Worm (Caenorhabditis elegans) whole organism, late embryonic: ENCODE data around the gene D2023.6.
A peak's percentile ranks its signal among the peaks of the same experiment; 100 is the strongest.

Experiments
- F13H6.1 ChIP-seq: sonication (generic microtip); optimal IDR thresholded peaks from 2 replicates; lab custom pipeline; 2016; ENCODE audit warnings: missing genetic modification characterization, missing compliant biosample characterization
- ceh-18 ChIP-seq: sonication (generic microtip); optimal IDR thresholded peaks from 2 replicates; lab custom pipeline; 2016; ENCODE audit warnings: missing genetic modification characterization, missing compliant biosample characterization
- ceh-19 ChIP-seq: fragments of 200-800 bp; sonication (Bioruptor generic); optimal IDR thresholded peaks from 2 replicates; lab custom pipeline; 2018; ENCODE audit warnings: mild to moderate bottlenecking, missing genetic modification characterization, missing compliant biosample characterization
- ceh-22 ChIP-seq: sonication (generic microtip); optimal IDR thresholded peaks from 2 replicates; lab custom pipeline; 2017; ENCODE audit warnings: missing biosample characterization, missing genetic modification characterization
- ceh-31 ChIP-seq: sonication (generic microtip); optimal IDR thresholded peaks from 2 replicates; lab custom pipeline; 2016; ENCODE audit warnings: missing genetic modification characterization, missing compliant biosample characterization
- ceh-34 ChIP-seq: sonication (generic microtip); optimal IDR thresholded peaks from 2 replicates; lab custom pipeline; 2016; ENCODE audit warnings: mild to moderate bottlenecking, missing genetic modification characterization, missing compliant biosample characterization
- ceh-45 ChIP-seq: fragments of 200-800 bp; sonication (Bioruptor generic); IDR thresholded peaks from 2 replicates; pipeline ENCODE4 v1.3.6; 2022; ENCODE audit warnings: missing genetic modification reagents, missing genetic modification characterization, missing compliant biosample characterization
- ceh-6 ChIP-seq: fragments of 200-800 bp; sonication (Bioruptor generic); optimal IDR thresholded peaks from 2 replicates; lab custom pipeline; 2018; ENCODE audit warnings: mild to moderate bottlenecking, missing genetic modification characterization, missing compliant biosample characterization
- dve-1 ChIP-seq: sonication (generic microtip); optimal IDR thresholded peaks from 2 replicates; lab custom pipeline; 2017; ENCODE audit warnings: antibody characterized with exemption, mild to moderate bottlenecking, missing genetic modification characterization, missing compliant biosample characterization
- elt-2 ChIP-seq: sonication (generic microtip); optimal IDR thresholded peaks from 2 replicates; lab custom pipeline; 2016; ENCODE audit warnings: missing genetic modification reagents, missing genetic modification characterization, missing compliant biosample characterization
- elt-4 ChIP-seq: sonication (generic microtip); optimal IDR thresholded peaks from 2 replicates; lab custom pipeline; 2016; ENCODE audit warnings: missing genetic modification characterization, missing compliant biosample characterization
- ets-4 ChIP-seq: sonication (generic microtip); optimal IDR thresholded peaks from 2 replicates; lab custom pipeline; 2016; ENCODE audit warnings: missing genetic modification characterization, missing compliant biosample characterization
- fkh-10 ChIP-seq: fragments of 150-350 bp; optimal IDR thresholded peaks from 2 replicates; lab custom pipeline; 2014; ENCODE audit warnings: missing biosample characterization, missing genetic modification reagents, missing genetic modification characterization
- gmeb-2 ChIP-seq: sonication (generic microtip); optimal IDR thresholded peaks from 2 replicates; lab custom pipeline; 2016; ENCODE audit warnings: missing genetic modification characterization, inconsistent platforms, missing compliant biosample characterization
- hlh-30 ChIP-seq: sonication (generic microtip); optimal IDR thresholded peaks from 2 replicates; lab custom pipeline; 2017; ENCODE audit warnings: antibody characterized with exemption, missing genetic modification characterization, missing compliant biosample characterization; ENCODE audit not compliant: insufficient read depth
- hlh-6 ChIP-seq: sonication (generic microtip); optimal IDR thresholded peaks from 2 replicates; lab custom pipeline; 2016; ENCODE audit warnings: missing genotype, missing genetic modification characterization, missing compliant biosample characterization
- nfya-1 ChIP-seq: sonication (generic microtip); optimal IDR thresholded peaks from 2 replicates; lab custom pipeline; 2017; ENCODE audit warnings: missing genetic modification characterization, mild to moderate bottlenecking, missing compliant biosample characterization, antibody characterized with exemption, moderate library complexity
- odd-2 ChIP-seq: sonication (generic microtip); optimal IDR thresholded peaks from 2 replicates; lab custom pipeline; 2017; ENCODE audit warnings: antibody characterized with exemption, mild to moderate bottlenecking, missing genetic modification characterization, missing compliant biosample characterization
- pat-9 ChIP-seq: fragments of 200-800 bp; sonication (Bioruptor generic); optimal IDR thresholded peaks from 2 replicates; lab custom pipeline; 2018; ENCODE audit warnings: mild to moderate bottlenecking, missing genetic modification characterization, moderate library complexity, missing compliant biosample characterization
- pax-1 ChIP-seq: fragments of 150-350 bp; optimal IDR thresholded peaks from 2 replicates; lab custom pipeline; 2014; ENCODE audit warnings: missing biosample characterization, missing genetic modification characterization
- pha-2 ChIP-seq: sonication (generic microtip); optimal IDR thresholded peaks from 2 replicates; lab custom pipeline; 2017; ENCODE audit warnings: mild to moderate bottlenecking, missing genetic modification characterization, missing compliant biosample characterization
- pqm-1 ChIP-seq: sonication (generic microtip); optimal IDR thresholded peaks from 2 replicates; lab custom pipeline; 2016; ENCODE audit warnings: missing genetic modification characterization, missing compliant biosample characterization
- pros-1 ChIP-seq: fragments of 150-350 bp; optimal IDR thresholded peaks from 2 replicates; lab custom pipeline; 2014; ENCODE audit warnings: missing biosample characterization, missing genetic modification reagents, missing genetic modification characterization
- ref-2 ChIP-seq: sonication (generic microtip); optimal IDR thresholded peaks from 2 replicates; lab custom pipeline; 2016; ENCODE audit warnings: missing genetic modification characterization, missing compliant biosample characterization
- sox-2 ChIP-seq: fragments of 200-800 bp; sonication (Bioruptor generic); IDR thresholded peaks from 2 replicates; pipeline ENCODE4 v1.3.6; 2022; ENCODE audit warnings: missing genetic modification reagents, missing genetic modification characterization, missing compliant biosample characterization
- tbx-2 ChIP-seq: sonication (generic microtip); optimal IDR thresholded peaks from 2 replicates; lab custom pipeline; 2016; ENCODE audit warnings: missing genetic modification characterization, missing compliant biosample characterization
- unc-3 ChIP-seq, 2 experiments: fragments of 200-800 bp in 1 of 2; sonication (Bioruptor generic) in 1 of 2; sonication (generic microtip) in 1 of 2; conservative IDR thresholded peaks in 1 of 2; optimal IDR thresholded peaks in 1 of 2; 2 replicates each; pipeline versions ENCODE4 v1.3.6 to Lab custom; 2016 to 2022; ENCODE audit warnings: missing compliant biosample characterization in 2 of 2, missing genetic modification characterization in 2 of 2, missing genetic modification reagents in 1 of 2
- unc-42 ChIP-seq: sonication (generic microtip); optimal IDR thresholded peaks from 2 replicates; lab custom pipeline; 2016; ENCODE audit warnings: missing genotype, missing genetic modification characterization, missing compliant biosample characterization
- unc-55 ChIP-seq: sonication (generic microtip); optimal IDR thresholded peaks from 2 replicates; lab custom pipeline; 2017; ENCODE audit warnings: missing biosample characterization, missing genetic modification reagents, missing genetic modification characterization
- zip-5 ChIP-seq: sonication (generic microtip); optimal IDR thresholded peaks from 2 replicates; lab custom pipeline; 2016; ENCODE audit warnings: missing genetic modification characterization, missing compliant biosample characterization
- ztf-16 ChIP-seq: sonication (generic microtip); optimal IDR thresholded peaks from 2 replicates; lab custom pipeline; 2017; ENCODE audit warnings: missing genetic modification characterization, missing compliant biosample characterization

Gene D2023.6

DNA sequence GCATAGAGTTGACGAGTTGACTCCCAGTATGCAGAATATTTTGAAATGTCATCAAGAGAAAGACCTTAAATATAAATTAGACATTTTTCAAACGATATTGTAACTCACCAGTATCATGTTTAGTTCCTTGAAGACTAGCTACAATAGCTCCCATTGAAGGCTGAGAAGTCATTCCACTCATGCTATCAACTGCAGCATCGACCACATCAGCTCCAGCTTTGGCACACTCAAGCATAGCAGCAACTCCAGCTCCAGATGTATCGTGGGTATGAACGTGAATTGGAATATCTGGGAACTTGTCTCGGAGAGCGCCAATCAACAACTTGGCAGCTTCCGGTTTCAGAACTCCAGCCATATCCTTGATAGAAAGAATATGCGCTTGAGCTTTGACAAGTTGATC is 7.7 kb upstream of the D2023.6 start:
- TF ChIP-seq unc-42 (tag; lab: Kevin White, UChicago) (no peak), pat-9 (tag; lab: Kevin White, UChicago) (no peak), sox-2 (no peak), ceh-19 (GFP tag; lab: Kevin White, UChicago) (no peak), hlh-6 (tag; lab: Kevin White, UChicago) (no peak), ceh-6 (GFP tag; lab: Kevin White, UChicago) (no peak), unc-3 (GFP tag; conservative IDR thresholded peaks at IDR 0.05; lab: Robert Waterston, UW) (no peak), unc-3 (tag; optimal IDR thresholded peaks at IDR 0.05; lab: Kevin White, UChicago) (no peak), pros-1 (no peak), odd-2 (tag; lab: Kevin White, UChicago) (no peak), ceh-31 (no peak)

DNA sequence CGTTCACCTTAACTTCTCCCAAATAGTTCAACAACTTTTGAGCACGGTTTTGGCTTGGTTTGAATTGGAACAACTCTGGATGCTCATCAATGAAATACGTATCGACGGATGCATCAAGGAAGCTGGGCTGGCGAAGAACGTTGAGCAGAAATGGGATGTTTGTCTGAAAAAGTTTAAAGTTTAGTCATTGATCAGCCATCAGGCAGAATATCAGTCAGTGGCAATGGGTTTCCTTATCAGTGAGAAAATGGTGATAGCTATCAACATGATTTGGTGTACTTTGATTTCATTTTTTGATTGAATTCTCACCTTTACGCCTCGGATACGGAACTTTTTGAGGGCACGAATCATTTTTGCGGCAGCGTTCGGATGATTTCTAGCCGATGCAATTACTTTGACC is 6.6 kb upstream of the D2023.6 start:
- TF ChIP-seq pax-1 (tag; lab: Kevin White, UChicago): no peak
- TF ChIP-seq elt-2 (tag; lab: Kevin White, UChicago): peak; percentile 34

DNA sequence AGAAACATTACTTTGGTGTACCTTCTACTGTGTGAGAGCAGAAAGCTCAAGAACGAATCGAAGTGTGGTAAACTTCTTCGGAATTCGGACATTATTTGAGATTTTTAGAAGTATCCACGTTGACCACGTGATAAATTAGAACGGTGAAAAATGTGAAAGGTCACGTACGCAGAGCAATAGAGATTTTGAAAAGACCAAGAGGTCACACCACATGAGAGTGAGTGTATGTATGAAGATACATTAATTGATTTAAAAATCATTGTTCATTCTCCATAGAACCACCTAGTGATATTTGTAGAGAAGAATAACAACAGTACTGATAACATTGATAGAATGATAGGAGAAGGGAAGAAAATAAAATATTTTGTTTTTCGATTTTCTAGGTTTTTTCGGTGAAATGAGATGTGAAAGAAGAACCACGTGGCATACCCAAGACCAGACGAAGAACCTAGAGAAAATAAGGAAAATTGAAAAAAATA is 4.7 kb upstream of the D2023.6 start, which contains the start of gene pyc-1:
Gene pyc-1 (minus strand): TSS at position 69 of the 479 bp plus-strand sequence.
- TF ChIP-seq ets-4 (tag; lab: Kevin White, UChicago) (no peak), pat-9 (tag; lab: Kevin White, UChicago) (no peak), dve-1 (no peak), ztf-16 (tag; lab: Kevin White, UChicago) (no peak), pha-2 (no peak), ref-2 (tag; lab: Kevin White, UChicago) (no peak), elt-4 (tag; lab: Kevin White, UChicago) (no peak), ceh-45 (GFP tag; lab: Robert Waterston, UW) (no peak), pqm-1 (tag; lab: Kevin White, UChicago) (no peak), zip-5 (no peak), F13H6.1 (tag; lab: Kevin White, UChicago) (no peak), ceh-34 (no peak), ceh-22 (tag; lab: Kevin White, UChicago) (no peak), unc-3 (GFP tag; conservative IDR thresholded peaks at IDR 0.05; lab: Robert Waterston, UW) (no peak), unc-3 (tag; optimal IDR thresholded peaks at IDR 0.05; lab: Kevin White, UChicago) (no peak), tbx-2 (tag; lab: Kevin White, UChicago) (no peak), gmeb-2 (tag; lab: Kevin White, UChicago) (no peak)

- TF ChIP-seq nfya-1 (peak; percentile 36), elt-2 (tag; lab: Kevin White, UChicago) (peak; percentile 39)
- TF ChIP-seq, all 69 proteins: peak for 2; not testable (repeated sequence) for 67
Measured at ce11 chrV:11823125-11823833, 3.9 kb upstream of the D2023.6 start.

ce11 chrV:11823978-11824377 is 3.2 kb upstream of the D2023.6 start:
- TF ChIP-seq ceh-18 (tag; lab: Kevin White, UChicago): peak; percentile 54
- TF ChIP-seq fkh-10 (GFP tag; lab: Kevin White, UChicago): no peak
- peak; percentile 33 for TF ChIP-seq unc-55 (GFP tag; lab: Kevin White, UChicago)
- TF ChIP-seq hlh-6 (tag; lab: Kevin White, UChicago): no peak
- peak; percentile 11 for TF ChIP-seq hlh-30 (tag; lab: Kevin White, UChicago)
- no peak for TF ChIP-seq ceh-6 (GFP tag; lab: Kevin White, UChicago)
